Fruit fly (Drosophila melanogaster) whole organism, wandering third instar larva: ENCODE measurements around the gene CG4558.

ENCODE experiments used
- Abd-B ChIP-seq: fragments of >200 bp; optimal IDR thresholded peaks from 2 replicates; lab custom pipeline; 2017; ENCODE audit warnings: missing biosample characterization, missing genetic modification characterization
- CG32264 ChIP-seq: fragments of 200-800 bp; sonication (Bioruptor generic); optimal IDR thresholded peaks from 2 replicates; lab custom pipeline; 2016; ENCODE audit warnings: missing biosample characterization, missing genetic modification characterization
- CG9705 ChIP-seq: fragments of 200-800 bp; sonication (Bioruptor generic); optimal IDR thresholded peaks from 2 replicates; lab custom pipeline; 2018; ENCODE audit warnings: missing biosample characterization, mild to moderate bottlenecking, missing genetic modification characterization
- CrebA ChIP-seq: fragments of 200-800 bp; sonication (Bioruptor generic); optimal IDR thresholded peaks from 2 replicates; lab custom pipeline; 2016; ENCODE audit warnings: missing biosample characterization, mild to moderate bottlenecking, missing genetic modification characterization, borderline replicate concordance
- Dfd ChIP-seq: fragments of >200 bp; optimal IDR thresholded peaks from 2 replicates; lab custom pipeline; 2017; ENCODE audit warnings: missing biosample characterization, missing genetic modification characterization
- Dif ChIP-seq: fragments of 200-275, 200-300 bp; sonication (Bioruptor generic); optimal IDR thresholded peaks from 2 replicates; lab custom pipeline; 2018; ENCODE audit warnings: missing biosample characterization, missing genetic modification characterization; ENCODE audit not compliant: partially characterized antibody
- GATAd ChIP-seq: sonication (Bioruptor generic); optimal IDR thresholded peaks from 2 replicates; lab custom pipeline; 2016; ENCODE audit warnings: missing biosample characterization, missing genetic modification characterization
- HLH106 ChIP-seq: fragments of 200-800 bp; optimal IDR thresholded peaks from 3 replicates; lab custom pipeline; 2019; ENCODE audit warnings: missing biosample characterization, mild to moderate bottlenecking, missing genetic modification characterization, moderate library complexity
- Hnf4 ChIP-seq: fragments of 200-800 bp; sonication (Bioruptor generic); optimal IDR thresholded peaks from 2 replicates; lab custom pipeline; 2016; ENCODE audit warnings: missing biosample characterization, mild to moderate bottlenecking, missing genetic modification characterization
- Hr78 ChIP-seq: fragments of >200 bp; optimal IDR thresholded peaks from 2 replicates; lab custom pipeline; 2017; ENCODE audit warnings: missing biosample characterization, missing genetic modification characterization
- Hr83 ChIP-seq: fragments of 200-300 bp; sonication (Bioruptor generic); optimal IDR thresholded peaks from 2 replicates; lab custom pipeline; 2016; ENCODE audit warnings: missing biosample characterization, mild to moderate bottlenecking, missing genetic modification characterization, moderate library complexity; ENCODE audit not compliant: poor library complexity, severe bottlenecking
- Jra ChIP-seq: sonication (Bioruptor generic); optimal IDR thresholded peaks from 2 replicates; lab custom pipeline; 2016; ENCODE audit warnings: missing biosample characterization, missing genetic modification characterization
- Mio ChIP-seq: sonication (Bioruptor generic); optimal IDR thresholded peaks from 2 replicates; lab custom pipeline; 2016; ENCODE audit warnings: missing biosample characterization, missing genetic modification characterization
- Myc ChIP-seq: fragments of >200 bp; optimal IDR thresholded peaks from 2 replicates; lab custom pipeline; 2017
- N ChIP-seq: fragments of >200 bp; optimal IDR thresholded peaks from 2 replicates; lab custom pipeline; 2018; ENCODE audit warnings: missing biosample characterization, missing external identifiers, missing genetic modification characterization
- OdsH ChIP-seq: fragments of 200-800 bp; sonication (Bioruptor generic); optimal IDR thresholded peaks from 2 replicates; lab custom pipeline; 2016; ENCODE audit warnings: missing biosample characterization, mild to moderate bottlenecking, missing genetic modification characterization
- Rel ChIP-seq, 2 experiments: fragments of 200-800 bp; sonication (Bioruptor generic) in 1 of 2; optimal IDR thresholded peaks; 2 replicates in 1 of 2; 3 replicates in 1 of 2; lab custom pipeline; 2016 to 2019; ENCODE audit warnings: mild to moderate bottlenecking in 2 of 2, missing biosample characterization in 2 of 2, missing genetic modification characterization in 2 of 2, moderate library complexity in 1 of 2
- Sp1 ChIP-seq: fragments of 200-800 bp; sonication (Bioruptor generic); optimal IDR thresholded peaks from 3 replicates; lab custom pipeline; 2019; ENCODE audit warnings: missing biosample characterization, mild to moderate bottlenecking, missing genetic modification characterization, moderate library complexity
- Vsx2 ChIP-seq: fragments of 200-300, 225-300 bp; sonication (Bioruptor generic); optimal IDR thresholded peaks from 2 replicates; lab custom pipeline; 2018; ENCODE audit warnings: missing biosample characterization, missing genetic modification characterization; ENCODE audit not compliant: partially characterized antibody
- br ChIP-seq: fragments of 200-800 bp; sonication (Bioruptor generic); optimal IDR thresholded peaks from 2 replicates; lab custom pipeline; 2016; ENCODE audit warnings: missing biosample characterization, missing genetic modification characterization
- brk ChIP-seq: fragments of 200-800 bp; sonication (Bioruptor generic); optimal IDR thresholded peaks from 2 replicates; lab custom pipeline; 2016; ENCODE audit warnings: missing biosample characterization, mild to moderate bottlenecking, missing genetic modification characterization
- dl ChIP-seq, 2 experiments: fragments of 175-275, 200-275 bp in 1 of 2; fragments of 200-275 bp in 1 of 2; sonication (Bioruptor generic); optimal IDR thresholded peaks; lab custom pipeline; 2018; ENCODE audit warnings: mild to moderate bottlenecking in 2 of 2, missing biosample characterization in 2 of 2, missing genetic modification characterization in 2 of 2, moderate library complexity in 2 of 2; ENCODE audit not compliant: partially characterized antibody in 2 of 2, insufficient read depth in 1 of 2
- dmrt93B ChIP-seq: fragments of 200-800 bp; sonication (Bioruptor generic); optimal IDR thresholded peaks from 2 replicates; lab custom pipeline; 2018; ENCODE audit warnings: missing biosample characterization, mild to moderate bottlenecking, missing genetic modification characterization
- dsf ChIP-seq: sonication (Bioruptor generic); optimal IDR thresholded peaks from 2 replicates; lab custom pipeline; 2016; ENCODE audit warnings: missing biosample characterization, missing genetic modification characterization, borderline replicate concordance
- ey ChIP-seq: fragments of 200-800 bp; sonication (Bioruptor generic); optimal IDR thresholded peaks from 2 replicates; lab custom pipeline; 2016; ENCODE audit warnings: missing biosample characterization, missing genetic modification characterization
- foxo ChIP-seq, 2 experiments: fragments of 200-800 bp; sonication (Bioruptor generic); optimal IDR thresholded peaks; 2 replicates in 1 of 2; 3 replicates in 1 of 2; lab custom pipeline; 2016 to 2017; ENCODE audit warnings: missing biosample characterization in 2 of 2, missing genetic modification characterization in 2 of 2
- fru ChIP-seq: fragments of 200-800 bp; sonication (Bioruptor generic); optimal IDR thresholded peaks from 3 replicates; lab custom pipeline; 2016; ENCODE audit warnings: missing biosample characterization, mild to moderate bottlenecking, missing genetic modification characterization
- h ChIP-seq: fragments of 200-800 bp; sonication (Bioruptor generic); optimal IDR thresholded peaks from 3 replicates; lab custom pipeline; 2016; ENCODE audit warnings: missing biosample characterization, mild to moderate bottlenecking, missing genetic modification characterization
- jim ChIP-seq: fragments of 175-275, 200-325 bp; sonication (Bioruptor generic); optimal IDR thresholded peaks from 2 replicates; lab custom pipeline; 2016; ENCODE audit warnings: missing biosample characterization, mild to moderate bottlenecking, missing genetic modification characterization
- lola ChIP-seq: fragments of >200 bp; optimal IDR thresholded peaks from 2 replicates; lab custom pipeline; 2017; ENCODE audit warnings: missing biosample characterization, missing genetic modification characterization
- pan ChIP-seq: fragments of >200 bp; optimal IDR thresholded peaks from 2 replicates; lab custom pipeline; 2017
- psq ChIP-seq: fragments of 200-800 bp; sonication (Bioruptor generic); optimal IDR thresholded peaks from 3 replicates; lab custom pipeline; 2017; ENCODE audit warnings: missing biosample characterization, mild to moderate bottlenecking, missing genetic modification characterization, moderate library complexity
- rgr ChIP-seq: fragments of 200-800 bp; sonication (Bioruptor generic); optimal IDR thresholded peaks from 3 replicates; lab custom pipeline; 2016; ENCODE audit warnings: missing biosample characterization, mild to moderate bottlenecking, missing genetic modification characterization
- sage ChIP-seq: fragments of 200-800 bp; sonication (Bioruptor generic); optimal IDR thresholded peaks from 2 replicates; lab custom pipeline; 2016; ENCODE audit warnings: missing biosample characterization, mild to moderate bottlenecking, missing genetic modification characterization
- sv ChIP-seq: fragments of 200-800 bp; sonication (Bioruptor generic); optimal IDR thresholded peaks from 3 replicates; lab custom pipeline; 2016; ENCODE audit warnings: missing biosample characterization, missing genetic modification characterization
- tai ChIP-seq: sonication (Bioruptor generic); optimal IDR thresholded peaks from 2 replicates; lab custom pipeline; 2016; ENCODE audit warnings: missing biosample characterization, missing genetic modification characterization
- usp ChIP-seq: fragments of >200 bp; optimal IDR thresholded peaks from 2 replicates; lab custom pipeline; 2017; ENCODE audit warnings: missing biosample characterization, missing genetic modification characterization
- woc ChIP-seq: sonication (Bioruptor generic); optimal IDR thresholded peaks from 2 replicates; lab custom pipeline; 2016; ENCODE audit warnings: missing biosample characterization, mild to moderate bottlenecking, missing genetic modification characterization

The CG4558 gene

DNA sequence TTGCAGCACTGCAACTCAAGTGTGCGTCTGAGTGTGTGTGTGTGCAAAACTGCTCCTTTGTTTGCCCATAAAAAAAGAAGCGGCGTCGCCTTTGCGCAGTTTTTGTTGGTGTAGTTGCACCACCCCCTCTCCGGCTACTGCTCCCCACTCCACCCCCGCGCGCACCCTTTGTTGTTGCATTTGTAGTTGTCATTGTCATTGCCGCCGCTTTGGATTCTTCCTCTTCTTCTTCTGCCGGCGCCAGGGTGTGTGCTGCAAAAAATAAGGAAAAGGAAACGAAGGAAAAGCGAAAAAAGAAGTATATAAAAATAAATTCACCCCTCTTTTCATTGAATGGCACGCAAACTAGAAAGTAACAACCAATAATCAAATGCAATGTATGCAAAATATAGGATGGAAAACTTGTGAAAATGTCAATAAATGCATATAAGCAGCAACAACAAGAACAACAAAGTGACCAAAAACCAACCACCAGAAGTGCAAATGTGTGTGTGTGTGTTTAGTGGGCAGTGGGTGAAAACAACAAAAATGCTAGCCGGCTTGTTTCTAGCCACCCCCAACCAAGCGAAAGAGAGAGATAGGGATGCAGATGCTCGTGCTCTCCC, 45.6 kb upstream of the CG4558 start:
- TF ChIP-seq h (GFP tag; lab: Kevin White, UChicago), result no peak
- no peak for TF ChIP-seq sv (GFP tag; lab: Kevin White, UChicago)
- no peak for TF ChIP-seq usp
- TF ChIP-seq psq (GFP tag; lab: Kevin White, UChicago), result no peak
- TF ChIP-seq pan (lab: Kevin White, UChicago), result no peak
- TF ChIP-seq GATAd (GFP tag; lab: Kevin White, UChicago), result no peak
- no peak for TF ChIP-seq Hnf4 (GFP tag; lab: Kevin White, UChicago)
- TF ChIP-seq lola (GFP tag; lab: Kevin White, UChicago), result no peak
- TF ChIP-seq HLH106, result no peak
- TF ChIP-seq sage (GFP tag; lab: Kevin White, UChicago), result no peak
- no peak for TF ChIP-seq Abd-B (GFP tag; lab: Kevin White, UChicago)
- no peak for TF ChIP-seq dmrt93B
- TF ChIP-seq rgr (GFP tag; lab: Kevin White, UChicago), result no peak
- TF ChIP-seq CG9705 (GFP tag; lab: Kevin White, UChicago), result no peak
- no peak for TF ChIP-seq CrebA (GFP tag; lab: Kevin White, UChicago)
- TF ChIP-seq CG32264 (GFP tag; lab: Kevin White, UChicago), result no peak
- no peak for TF ChIP-seq Rel (GFP tag; optimal IDR thresholded peaks at IDR 0.05; lab: Kevin White, UChicago)
- no peak for TF ChIP-seq Rel (tag; optimal IDR thresholded peaks at IDR 0.05; lab: Kevin White, UChicago)
- no peak for TF ChIP-seq br (GFP tag; lab: Kevin White, UChicago)
- TF ChIP-seq Hr78 (GFP tag; lab: Kevin White, UChicago), result no peak

DNA sequence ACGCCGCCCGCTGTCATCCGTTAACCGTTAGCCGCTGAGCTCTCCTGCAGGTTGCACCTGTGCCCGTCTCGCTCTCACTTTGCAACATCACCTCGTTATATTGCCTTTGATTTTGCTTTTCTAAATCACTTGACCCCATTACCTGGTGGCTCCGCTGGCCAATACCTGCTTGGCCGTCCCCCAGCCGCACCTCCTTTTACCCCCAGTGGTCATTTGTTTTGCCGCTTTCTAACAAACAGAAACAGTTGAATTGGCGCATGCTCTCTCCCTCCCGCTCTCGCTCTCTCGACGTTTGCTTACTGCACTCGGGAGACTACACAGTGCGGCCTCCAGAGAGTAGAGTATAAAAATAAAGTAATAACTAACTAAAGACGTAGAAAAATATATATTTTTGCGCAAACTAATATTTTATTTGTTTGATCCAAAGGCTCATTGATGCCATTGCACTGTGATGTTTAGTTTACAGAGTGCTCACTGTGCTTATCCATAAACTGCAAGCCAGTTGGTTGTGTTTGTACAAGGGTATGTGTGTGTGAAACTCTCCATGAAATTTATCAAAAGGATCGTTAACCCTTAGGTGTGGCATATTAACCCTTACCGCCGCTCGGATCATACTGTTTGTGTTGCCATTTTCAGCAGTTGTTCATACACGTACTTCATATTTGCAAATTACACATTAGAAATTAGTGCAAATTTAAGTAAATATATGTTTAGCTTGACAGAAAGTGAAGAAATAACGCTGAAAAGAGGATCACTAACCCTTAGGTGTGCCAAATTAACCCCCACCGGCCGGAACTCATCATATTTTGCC, 44.9 kb upstream of the CG4558 start:
- TF ChIP-seq dsf (GFP tag; lab: Kevin White, UChicago) (peak; percentile 78), GATAd (GFP tag; lab: Kevin White, UChicago) (peak; percentile 18), pan (lab: Kevin White, UChicago) (no peak), HLH106 (peak; percentile 92), CrebA (GFP tag; lab: Kevin White, UChicago) (no peak), woc (GFP tag; lab: Kevin White, UChicago) (peak; percentile 95), Dfd (no peak), CG32264 (GFP tag; lab: Kevin White, UChicago) (peak; percentile 91), Rel (GFP tag; optimal IDR thresholded peaks at IDR 0.05; lab: Kevin White, UChicago) (peak; percentile 94), Rel (tag; optimal IDR thresholded peaks at IDR 0.05; lab: Kevin White, UChicago) (peak; percentile 53), ey (peak; percentile 96), Jra (GFP tag; lab: Kevin White, UChicago) (peak; percentile 93), fru (GFP tag; lab: Kevin White, UChicago) (peak; percentile 95), dmrt93B (peak; percentile 84), CG9705 (GFP tag; lab: Kevin White, UChicago) (peak; percentile 47), Hr78 (GFP tag; lab: Kevin White, UChicago) (no peak), foxo (GFP tag; optimal IDR thresholded peaks at IDR 0.05; lab: Kevin White, UChicago) (peak; percentile 78 to 96), dl (GFP tag; optimal IDR thresholded peaks at IDR 0.05; lab: Kevin White, UChicago; ENCODE audit: insufficient read depth in 1 of 2, partially characterized antibody in 2 of 2) (peak in 1 of 2 experiments; percentile 62), br (GFP tag; lab: Kevin White, UChicago) (peak; percentile 96), Hnf4 (GFP tag; lab: Kevin White, UChicago) (peak; percentile 97), h (GFP tag; lab: Kevin White, UChicago) (peak; percentile 97), Myc (lab: Kevin White, UChicago) (no peak), tai (no peak), Sp1 (GFP tag; lab: Kevin White, UChicago) (peak; percentile 90), Vsx2 (GFP tag; lab: Kevin White, UChicago) (no peak), psq (GFP tag; lab: Kevin White, UChicago) (peak; percentile 91), Dif (peak; percentile 70), rgr (GFP tag; lab: Kevin White, UChicago) (peak; percentile 97), usp (no peak), Mio (GFP tag; lab: Kevin White, UChicago) (peak; percentile 79), sage (GFP tag; lab: Kevin White, UChicago) (peak; percentile 93), Abd-B (GFP tag; lab: Kevin White, UChicago) (no peak), sv (GFP tag; lab: Kevin White, UChicago) (peak; percentile 64), brk (GFP tag; lab: Kevin White, UChicago) (peak; percentile 91), N (no peak), lola (GFP tag; lab: Kevin White, UChicago) (no peak), jim (peak; percentile 31), OdsH (GFP tag; lab: Kevin White, UChicago) (peak; percentile 96), Hr83 (GFP tag; lab: Kevin White, UChicago) (peak; percentile 45)
